Worm (Caenorhabditis elegans) whole organism, L3 larva: ENCODE data around the gene rpm-1.

Experiments
- R02D3.7 ChIP-seq: fragments of 150-350 bp; optimal IDR thresholded peaks from 2 replicates; lab custom pipeline; 2014; ENCODE audit warnings: missing biosample characterization, missing genetic modification characterization
- ZK546.5 ChIP-seq: sonication (generic microtip); optimal IDR thresholded peaks from 2 replicates; lab custom pipeline; 2017; ENCODE audit warnings: missing biosample characterization, missing genetic modification characterization
- aly-2 ChIP-seq: fragments of 150-350 bp; optimal IDR thresholded peaks from 2 replicates; lab custom pipeline; 2014; ENCODE audit warnings: missing biosample characterization, missing genetic modification characterization
- ama-1 ChIP-seq: fragments of 150-350 bp; optimal IDR thresholded peaks from 2 replicates; lab custom pipeline; 2018
- ceh-16 ChIP-seq: sonication (generic microtip); optimal IDR thresholded peaks from 2 replicates; lab custom pipeline; 2017; ENCODE audit warnings: missing biosample characterization, missing genetic modification characterization
- ceh-28 ChIP-seq: fragments of 150-350 bp; optimal IDR thresholded peaks from 2 replicates; lab custom pipeline; 2014; ENCODE audit warnings: missing biosample characterization, missing genetic modification reagents, missing genetic modification characterization
- ceh-82 ChIP-seq: fragments of 150-350 bp; optimal IDR thresholded peaks from 2 replicates; lab custom pipeline; 2014; ENCODE audit warnings: missing biosample characterization, missing genetic modification characterization
- daf-12 ChIP-seq: fragments of 150-350 bp; optimal IDR thresholded peaks from 2 replicates; lab custom pipeline; 2014; ENCODE audit warnings: missing biosample characterization, missing genetic modification reagents, missing genetic modification characterization
- egl-27 ChIP-seq: sonication (generic microtip); optimal IDR thresholded peaks from 4 replicates; lab custom pipeline; 2017; ENCODE audit warnings: missing biosample characterization, missing genetic modification reagents, missing genetic modification characterization
- egl-5 ChIP-seq: fragments of 150-350 bp; optimal IDR thresholded peaks from 2 replicates; lab custom pipeline; 2017; ENCODE audit warnings: missing biosample characterization, missing genetic modification reagents, missing genetic modification characterization, inconsistent platforms
- elt-1 ChIP-seq: fragments of 150-350 bp; optimal IDR thresholded peaks from 2 replicates; lab custom pipeline; 2014; ENCODE audit warnings: missing biosample characterization, missing genetic modification characterization
- elt-2 ChIP-seq: sonication (generic microtip); optimal IDR thresholded peaks from 2 replicates; lab custom pipeline; 2016; ENCODE audit warnings: missing genetic modification reagents, mild to moderate bottlenecking, missing genetic modification characterization, missing compliant biosample characterization
- elt-3 ChIP-seq, 3 experiments: fragments of 150-350 bp in 1 of 3; sonication (generic microtip) in 2 of 3; optimal IDR thresholded peaks; 2 replicates in 2 of 3; 4 replicates in 1 of 3; lab custom pipeline; 2014 to 2017; ENCODE audit warnings: missing biosample characterization in 3 of 3, missing genetic modification characterization in 3 of 3
- eor-1 ChIP-seq, 2 experiments: fragments of 150-350 bp; optimal IDR thresholded peaks; 2 replicates each; lab custom pipeline; 2014 to 2018; ENCODE audit warnings: missing biosample characterization in 2 of 2, missing genetic modification characterization in 2 of 2
- fkh-10 ChIP-seq: sonication (generic microtip); optimal IDR thresholded peaks from 2 replicates; lab custom pipeline; 2017; ENCODE audit warnings: missing biosample characterization, missing genetic modification reagents, missing genetic modification characterization
- fkh-2 ChIP-seq: fragments of 150-350 bp; optimal IDR thresholded peaks from 2 replicates; lab custom pipeline; 2014; ENCODE audit warnings: missing biosample characterization, missing genetic modification reagents, missing genetic modification characterization
- fos-1 ChIP-seq: fragments of 150-350 bp; optimal IDR thresholded peaks from 2 replicates; lab custom pipeline; 2014; ENCODE audit warnings: missing biosample characterization, missing genetic modification characterization
- hmg-11 ChIP-seq: sonication (generic microtip); optimal IDR thresholded peaks from 2 replicates; lab custom pipeline; 2016; ENCODE audit warnings: missing genetic modification characterization, missing compliant biosample characterization
- jun-1 ChIP-seq: fragments of 150-350 bp; optimal IDR thresholded peaks from 2 replicates; lab custom pipeline; 2014; ENCODE audit warnings: missing biosample characterization, missing genetic modification reagents, missing genetic modification characterization
- lin-15B ChIP-seq: fragments of 150-350 bp; optimal IDR thresholded peaks from 2 replicates; lab custom pipeline; 2014; ENCODE audit warnings: missing biosample characterization, missing genetic modification characterization
- lin-39 ChIP-seq: fragments of 150-350 bp; optimal IDR thresholded peaks from 2 replicates; lab custom pipeline; 2018; ENCODE audit warnings: missing biosample characterization, missing genetic modification reagents, missing genetic modification characterization
- lsy-12 ChIP-seq: sonication (generic microtip); optimal IDR thresholded peaks from 2 replicates; lab custom pipeline; 2016; ENCODE audit warnings: mild to moderate bottlenecking, missing genetic modification characterization, missing compliant biosample characterization
- mdl-1 ChIP-seq: fragments of 150-350 bp; optimal IDR thresholded peaks from 2 replicates; lab custom pipeline; 2014; ENCODE audit warnings: missing biosample characterization, missing genetic modification characterization
- mml-1 ChIP-seq: fragments of 150-350 bp; sonication (generic microtip); optimal IDR thresholded peaks from 3 replicates; lab custom pipeline; 2014; ENCODE audit warnings: missing biosample characterization, missing genetic modification characterization
- nfya-1 ChIP-seq: sonication (generic microtip); optimal IDR thresholded peaks from 2 replicates; lab custom pipeline; 2017; ENCODE audit warnings: missing genetic modification characterization, mild to moderate bottlenecking, missing compliant biosample characterization, antibody characterized with exemption, moderate library complexity; ENCODE audit not compliant: insufficient read depth
- nhr-11 ChIP-seq: fragments of 150-350 bp; optimal IDR thresholded peaks from 2 replicates; lab custom pipeline; 2014; ENCODE audit warnings: missing biosample characterization, missing genetic modification characterization
- nhr-12 ChIP-seq: fragments of 150-350 bp; optimal IDR thresholded peaks from 2 replicates; lab custom pipeline; 2014; ENCODE audit warnings: missing biosample characterization, missing genetic modification characterization
- nhr-23 ChIP-seq: fragments of 150-350 bp; optimal IDR thresholded peaks from 2 replicates; lab custom pipeline; 2014; ENCODE audit warnings: missing biosample characterization, missing genetic modification reagents, missing genetic modification characterization
- nhr-237 ChIP-seq: fragments of 150-350 bp; optimal IDR thresholded peaks from 2 replicates; lab custom pipeline; 2014; ENCODE audit warnings: missing biosample characterization, missing genetic modification characterization
- nhr-25 ChIP-seq: sonication (generic microtip); optimal IDR thresholded peaks from 2 replicates; lab custom pipeline; 2017; ENCODE audit warnings: missing biosample characterization, missing genetic modification characterization
- nhr-28 ChIP-seq: fragments of 150-350 bp; optimal IDR thresholded peaks from 2 replicates; lab custom pipeline; 2014; ENCODE audit warnings: missing biosample characterization, missing genetic modification characterization
- nhr-43 ChIP-seq: sonication (generic microtip); optimal IDR thresholded peaks from 2 replicates; lab custom pipeline; 2016; ENCODE audit warnings: mild to moderate bottlenecking, missing genetic modification characterization, missing compliant biosample characterization; ENCODE audit not compliant: poor library complexity, severe bottlenecking
- nhr-67 ChIP-seq: fragments of 150-350 bp; optimal IDR thresholded peaks from 2 replicates; lab custom pipeline; 2014; ENCODE audit warnings: missing biosample characterization, missing genetic modification characterization
- nhr-76 ChIP-seq: fragments of 150-350 bp; sonication (generic microtip); optimal IDR thresholded peaks from 5 replicates; lab custom pipeline; 2014; ENCODE audit warnings: missing biosample characterization, missing genetic modification characterization
- nhr-77 ChIP-seq: fragments of 150-350 bp; optimal IDR thresholded peaks from 2 replicates; lab custom pipeline; 2014; ENCODE audit warnings: missing biosample characterization, missing genetic modification characterization
- pha-4 ChIP-seq: fragments of 150-350 bp; optimal IDR thresholded peaks from 2 replicates; lab custom pipeline; 2014; ENCODE audit warnings: missing biosample characterization, missing genetic modification reagents, missing genetic modification characterization
- pqm-1 ChIP-seq: fragments of 150-350 bp; optimal IDR thresholded peaks from 2 replicates; lab custom pipeline; 2017; ENCODE audit warnings: missing biosample characterization, missing genetic modification characterization, inconsistent platforms
- sea-2 ChIP-seq: fragments of 150-350 bp; sonication (generic microtip); optimal IDR thresholded peaks from 4 replicates; lab custom pipeline; 2014; ENCODE audit warnings: missing biosample characterization, missing genetic modification reagents, missing genetic modification characterization
- skn-1 ChIP-seq: fragments of 150-350 bp; optimal IDR thresholded peaks from 2 replicates; lab custom pipeline; 2014; ENCODE audit warnings: missing biosample characterization, missing genetic modification characterization
- snpc-4 ChIP-seq: fragments of 150-350 bp; optimal IDR thresholded peaks from 2 replicates; lab custom pipeline; 2014; ENCODE audit warnings: missing biosample characterization, missing genetic modification characterization
- tbx-2 ChIP-seq: sonication (generic microtip); optimal IDR thresholded peaks from 2 replicates; lab custom pipeline; 2016; ENCODE audit warnings: mild to moderate bottlenecking, missing genetic modification characterization, missing compliant biosample characterization
- unc-39 ChIP-seq: sonication (generic microtip); optimal IDR thresholded peaks from 4 replicates; lab custom pipeline; 2017; ENCODE audit warnings: missing biosample characterization, missing genetic modification characterization
- unc-62 ChIP-seq: fragments of 150-350 bp; sonication (generic microtip); optimal IDR thresholded peaks from 4 replicates; lab custom pipeline; 2014; ENCODE audit warnings: missing biosample characterization, missing genetic modification reagents, missing genetic modification characterization
- zag-1 ChIP-seq: fragments of 150-350 bp; optimal IDR thresholded peaks from 2 replicates; lab custom pipeline; 2014; ENCODE audit warnings: missing biosample characterization, missing genetic modification characterization
- ztf-11 ChIP-seq: fragments of 150-350 bp; optimal IDR thresholded peaks from 2 replicates; lab custom pipeline; 2014; ENCODE audit warnings: missing biosample characterization, missing genetic modification characterization
- ztf-4 ChIP-seq: fragments of 150-350 bp; optimal IDR thresholded peaks from 2 replicates; lab custom pipeline; 2014; ENCODE audit warnings: missing biosample characterization, missing genetic modification characterization

Gene rpm-1

DNA sequence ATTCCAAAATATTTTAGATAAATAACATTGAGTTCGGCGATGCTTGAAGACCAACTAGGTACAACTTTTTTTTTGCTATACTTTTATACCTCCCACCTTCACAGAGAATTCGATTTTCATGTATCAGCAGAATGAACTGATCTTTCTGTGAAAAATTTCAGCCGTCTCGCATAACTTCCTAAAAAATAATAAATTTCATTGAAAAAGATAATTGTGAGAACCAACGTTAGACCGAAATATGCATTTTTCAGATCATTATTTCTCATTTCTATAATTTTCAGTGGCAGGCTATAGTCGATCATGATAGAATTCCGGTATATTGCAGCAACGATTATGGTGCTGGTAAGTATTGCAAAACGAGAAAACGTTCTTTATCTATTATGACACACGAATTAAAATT is 48.2 kb downstream of the rpm-1 start, which contains the start of gene srx-115:
srx-115 (plus strand) TSS at position 301 of the 400 bp plus-strand sequence.
- no peak for TF ChIP-seq nhr-237 (tag; lab: Kevin White, UChicago)
- no peak for TF ChIP-seq R02D3.7 (tag; lab: Kevin White, UChicago)
- no peak for TF ChIP-seq nhr-77 (tag; lab: Kevin White, UChicago)
- TF ChIP-seq zag-1 (tag; lab: Kevin White, UChicago), result no peak
- no peak for TF ChIP-seq elt-1 (tag; lab: Kevin White, UChicago)
- no peak for TF ChIP-seq lin-15B (tag; lab: Kevin White, UChicago)
- no peak for TF ChIP-seq nhr-23 (tag; lab: Kevin White, UChicago)
- TF ChIP-seq mdl-1, result no peak
- TF ChIP-seq nhr-25 (tag; lab: Kevin White, UChicago), result no peak
- TF ChIP-seq daf-12 (tag; lab: Kevin White, UChicago), result no peak
- TF ChIP-seq ZK546.5 (tag; lab: Kevin White, UChicago), result no peak
- TF ChIP-seq ceh-82 (tag; lab: Kevin White, UChicago), result no peak
- TF ChIP-seq ceh-28, result no peak
- no peak for TF ChIP-seq ama-1 (lab: Kevin White, UChicago)
- TF ChIP-seq skn-1 (tag; lab: Kevin White, UChicago), result no peak
- TF ChIP-seq eor-1 (tag; optimal IDR thresholded peaks at IDR 0.05; lab: Kevin White, UChicago), result no peak
- no peak for TF ChIP-seq fkh-10 (GFP tag; lab: Kevin White, UChicago)
- TF ChIP-seq unc-62 (GFP tag; lab: Kevin White, UChicago), result no peak
- no peak for TF ChIP-seq egl-27 (tag; lab: Kevin White, UChicago)

ce11 chrV:8769154-8769553 is 50.6 kb downstream of the rpm-1 start:
- TF ChIP-seq pqm-1 (tag; lab: Kevin White, UChicago) (peak; percentile 84), pha-4 (tag; lab: Kevin White, UChicago) (peak; percentile 34), elt-2 (tag; lab: Kevin White, UChicago) (peak; percentile 98), daf-12 (tag; lab: Kevin White, UChicago) (no peak), jun-1 (tag; lab: Kevin White, UChicago) (peak; percentile 85)

- TF ChIP-seq jun-1 (tag; lab: Kevin White, UChicago), result peak; percentile 90
- TF ChIP-seq sea-2 (GFP tag; lab: Kevin White, UChicago), result no peak
- no peak for TF ChIP-seq eor-1 (tag; optimal IDR thresholded peaks at IDR 0.05; lab: Kevin White, UChicago)
- no peak for TF ChIP-seq lsy-12 (tag; lab: Kevin White, UChicago)
- TF ChIP-seq mdl-1, result no peak
- no peak for TF ChIP-seq snpc-4 (tag; lab: Kevin White, UChicago)
- no peak for TF ChIP-seq fkh-10 (GFP tag; lab: Kevin White, UChicago)
- no peak for TF ChIP-seq elt-1 (tag; lab: Kevin White, UChicago)
- TF ChIP-seq fos-1, result peak; percentile 32
- TF ChIP-seq lin-39 (tag; lab: Kevin White, UChicago), result no peak
- no peak for TF ChIP-seq unc-39
- TF ChIP-seq ama-1 (lab: Kevin White, UChicago), result no peak
- no peak for TF ChIP-seq ztf-4 (tag; lab: Kevin White, UChicago)
- no peak for TF ChIP-seq hmg-11
- no peak for TF ChIP-seq nhr-12 (tag; lab: Kevin White, UChicago)
- no peak for TF ChIP-seq lin-15B (tag; lab: Kevin White, UChicago)
- TF ChIP-seq ceh-82 (tag; lab: Kevin White, UChicago), result no peak
- TF ChIP-seq tbx-2 (tag; lab: Kevin White, UChicago), result no peak
- TF ChIP-seq nhr-28 (tag; lab: Kevin White, UChicago), result no peak
- TF ChIP-seq egl-5 (tag; lab: Kevin White, UChicago), result no peak
- no peak for TF ChIP-seq fkh-2 (tag; lab: Kevin White, UChicago)
- peak; percentile 41 for TF ChIP-seq skn-1 (tag; lab: Kevin White, UChicago)
- TF ChIP-seq elt-3 (tag; optimal IDR thresholded peaks at IDR 0.05; lab: Kevin White, UChicago), result no peak
- TF ChIP-seq nhr-67 (tag; lab: Kevin White, UChicago), result no peak
- TF ChIP-seq nhr-43 (tag; lab: Kevin White, UChicago), result no peak
- no peak for TF ChIP-seq R02D3.7 (tag; lab: Kevin White, UChicago)
- no peak for TF ChIP-seq nhr-77 (tag; lab: Kevin White, UChicago)
- TF ChIP-seq nhr-237 (tag; lab: Kevin White, UChicago), result no peak
- TF ChIP-seq unc-62 (GFP tag; lab: Kevin White, UChicago), result no peak
- TF ChIP-seq daf-12 (tag; lab: Kevin White, UChicago), result no peak
- TF ChIP-seq mml-1, result no peak
- no peak for TF ChIP-seq nhr-76 (tag; lab: Kevin White, UChicago)
- TF ChIP-seq aly-2 (tag; lab: Kevin White, UChicago), result no peak
- no peak for TF ChIP-seq nfya-1 (tag; lab: Kevin White, UChicago)
- TF ChIP-seq pha-4 (tag; lab: Kevin White, UChicago), result peak; percentile 79
- TF ChIP-seq pqm-1 (tag; lab: Kevin White, UChicago), result peak; percentile 100
- TF ChIP-seq nhr-11, result no peak
- TF ChIP-seq ztf-11, result no peak
- TF ChIP-seq zag-1 (tag; lab: Kevin White, UChicago), result no peak
- TF ChIP-seq elt-2 (tag; lab: Kevin White, UChicago), result peak; percentile 100
- no peak for TF ChIP-seq ceh-16 (tag; lab: Kevin White, UChicago)
- no peak for TF ChIP-seq ZK546.5 (tag; lab: Kevin White, UChicago)
- peak; percentile 67 for TF ChIP-seq egl-27 (tag; lab: Kevin White, UChicago)
- no peak for TF ChIP-seq ceh-28
Observed at ce11 chrV:8768481-8768959, 51.2 kb downstream of the rpm-1 start, which contains the start of gene B0507.3. Gene B0507.3, plus strand, starts transcription at chrV:8768909.
